Worm (Caenorhabditis elegans): ENCODE data around the gene vem-1.

vem-1 gene

ce11 chrX:8083919-8084318, 4.5 kb downstream of the vem-1 start, which contains the start of gene K07E3.4:
K07E3.4 (minus strand) TSS chrX:8084018.
- TF ChIP-seq med-1 (GFP tag; optimal IDR thresholded peaks at IDR 0.05; ENCODE audit: insufficient read depth): no peak
- no peak for TF ChIP-seq ztf-23 (GFP tag; IDR thresholded peaks at IDR 0.05)
- no peak for TF ChIP-seq T22C8.4 (GFP tag; IDR thresholded peaks at IDR 0.05)
- no peak for TF ChIP-seq ref-1 (GFP tag; conservative IDR thresholded peaks at IDR 0.05)
- no peak for TF ChIP-seq klf-2 (GFP tag; conservative IDR thresholded peaks at IDR 0.05)
- no peak for TF ChIP-seq flt-1 (GFP tag; IDR thresholded peaks at IDR 0.05)
- no peak for TF ChIP-seq cog-1 (tag; optimal IDR thresholded peaks at IDR 0.05)
- no peak for TF ChIP-seq ztf-29 (GFP tag; IDR thresholded peaks at IDR 0.05)
- no peak for TF ChIP-seq tab-1 (GFP tag; IDR thresholded peaks at IDR 0.05)

- TF ChIP-seq med-1 (GFP tag; optimal IDR thresholded peaks at IDR 0.05; ENCODE audit: insufficient read depth): no peak
- no peak for TF ChIP-seq cog-1 (tag; optimal IDR thresholded peaks at IDR 0.05)
- no peak for TF ChIP-seq ztf-23 (GFP tag; IDR thresholded peaks at IDR 0.05)
- no peak for TF ChIP-seq ref-1 (GFP tag; conservative IDR thresholded peaks at IDR 0.05)
- TF ChIP-seq tab-1 (GFP tag; IDR thresholded peaks at IDR 0.05): no peak
- TF ChIP-seq T22C8.4 (GFP tag; IDR thresholded peaks at IDR 0.05): no peak
- TF ChIP-seq flt-1 (GFP tag; IDR thresholded peaks at IDR 0.05): no peak
- TF ChIP-seq klf-2 (GFP tag; conservative IDR thresholded peaks at IDR 0.05): no peak
- TF ChIP-seq ztf-29 (GFP tag; IDR thresholded peaks at IDR 0.05): no peak
Measured at ce11 chrX:8083330-8083729, 5.0 kb downstream of the vem-1 start.

- TF ChIP-seq tab-1 (GFP tag; IDR thresholded peaks at IDR 0.05) (no peak), ztf-23 (GFP tag; IDR thresholded peaks at IDR 0.05) (no peak), ref-1 (GFP tag; conservative IDR thresholded peaks at IDR 0.05) (no peak), cog-1 (tag; optimal IDR thresholded peaks at IDR 0.05) (no peak), med-1 (GFP tag; optimal IDR thresholded peaks at IDR 0.05; ENCODE audit: insufficient read depth) (no peak), ztf-29 (GFP tag; IDR thresholded peaks at IDR 0.05) (no peak), T22C8.4 (GFP tag; IDR thresholded peaks at IDR 0.05) (no peak), klf-2 (GFP tag; conservative IDR thresholded peaks at IDR 0.05) (no peak), flt-1 (GFP tag; IDR thresholded peaks at IDR 0.05) (no peak)
Measured at ce11 chrX:8082703-8083102, 5.7 kb downstream of the vem-1 start.

ce11 chrX:8078899-8079298, 9.5 kb downstream of the vem-1 start:
- no peak for TF ChIP-seq T22C8.4 (GFP tag; IDR thresholded peaks at IDR 0.05)
- TF ChIP-seq ztf-23 (GFP tag; IDR thresholded peaks at IDR 0.05): no peak
- TF ChIP-seq cog-1 (tag; optimal IDR thresholded peaks at IDR 0.05): no peak
- TF ChIP-seq ztf-29 (GFP tag; IDR thresholded peaks at IDR 0.05): no peak
- no peak for TF ChIP-seq klf-2 (GFP tag; conservative IDR thresholded peaks at IDR 0.05)
- TF ChIP-seq med-1 (GFP tag; optimal IDR thresholded peaks at IDR 0.05; ENCODE audit: insufficient read depth): no peak
- no peak for TF ChIP-seq flt-1 (GFP tag; IDR thresholded peaks at IDR 0.05)
- no peak for TF ChIP-seq tab-1 (GFP tag; IDR thresholded peaks at IDR 0.05)
- no peak for TF ChIP-seq ref-1 (GFP tag; conservative IDR thresholded peaks at IDR 0.05)

ce11 chrX:8078374-8078773, 10.0 kb downstream of the vem-1 start:
- TF ChIP-seq klf-2 (GFP tag; conservative IDR thresholded peaks at IDR 0.05): no peak

ce11 chrX:8077748-8078147, 10.6 kb downstream of the vem-1 start, which contains the start of gene C46F2.1:
C46F2.1 (plus strand) TSS chrX:8078048.
- no peak for TF ChIP-seq klf-2 (GFP tag; conservative IDR thresholded peaks at IDR 0.05)
- TF ChIP-seq med-1 (GFP tag; optimal IDR thresholded peaks at IDR 0.05; ENCODE audit: insufficient read depth): no peak
- no peak for TF ChIP-seq flt-1 (GFP tag; IDR thresholded peaks at IDR 0.05)
- no peak for TF ChIP-seq tab-1 (GFP tag; IDR thresholded peaks at IDR 0.05)
- no peak for TF ChIP-seq cog-1 (tag; optimal IDR thresholded peaks at IDR 0.05)
- TF ChIP-seq T22C8.4 (GFP tag; IDR thresholded peaks at IDR 0.05): no peak
- TF ChIP-seq ref-1 (GFP tag; conservative IDR thresholded peaks at IDR 0.05): no peak
- TF ChIP-seq ztf-23 (GFP tag; IDR thresholded peaks at IDR 0.05): no peak
- TF ChIP-seq ztf-29 (GFP tag; IDR thresholded peaks at IDR 0.05): no peak

ce11 chrX:8074527-8074926, 13.8 kb downstream of the vem-1 start:
- TF ChIP-seq ztf-23 (GFP tag; IDR thresholded peaks at IDR 0.05) (no peak), T22C8.4 (GFP tag; IDR thresholded peaks at IDR 0.05) (no peak), ztf-29 (GFP tag; IDR thresholded peaks at IDR 0.05) (no peak), klf-2 (GFP tag; conservative IDR thresholded peaks at IDR 0.05) (no peak), tab-1 (GFP tag; IDR thresholded peaks at IDR 0.05) (no peak), ref-1 (GFP tag; conservative IDR thresholded peaks at IDR 0.05) (no peak)

- TF ChIP-seq ref-1 (GFP tag; conservative IDR thresholded peaks at IDR 0.05): no peak
- TF ChIP-seq ztf-23 (GFP tag; IDR thresholded peaks at IDR 0.05): no peak
- no peak for TF ChIP-seq med-1 (GFP tag; optimal IDR thresholded peaks at IDR 0.05; ENCODE audit: insufficient read depth)
- TF ChIP-seq tab-1 (GFP tag; IDR thresholded peaks at IDR 0.05): no peak
- no peak for TF ChIP-seq cog-1 (tag; optimal IDR thresholded peaks at IDR 0.05)
- TF ChIP-seq flt-1 (GFP tag; IDR thresholded peaks at IDR 0.05): no peak
- TF ChIP-seq klf-2 (GFP tag; conservative IDR thresholded peaks at IDR 0.05): no peak
- no peak for TF ChIP-seq ztf-29 (GFP tag; IDR thresholded peaks at IDR 0.05)
- no peak for TF ChIP-seq T22C8.4 (GFP tag; IDR thresholded peaks at IDR 0.05)
Measured at ce11 chrX:8069293-8069692, 19.1 kb downstream of the vem-1 start, which contains the start of gene C18A11.1. C18A11.1 (plus strand) TSS chrX:8069328.

ce11 chrX:8067268-8067667, 21.1 kb downstream of the vem-1 start, which contains the start of gene C18A11.2:
C18A11.2 (plus strand) TSS chrX:8067568.
- TF ChIP-seq ztf-23 (GFP tag; IDR thresholded peaks at IDR 0.05): no peak
- no peak for TF ChIP-seq klf-2 (GFP tag; conservative IDR thresholded peaks at IDR 0.05)
- no peak for TF ChIP-seq ref-1 (GFP tag; conservative IDR thresholded peaks at IDR 0.05)
- no peak for TF ChIP-seq flt-1 (GFP tag; IDR thresholded peaks at IDR 0.05)
- TF ChIP-seq T22C8.4 (GFP tag; IDR thresholded peaks at IDR 0.05): no peak
- no peak for TF ChIP-seq med-1 (GFP tag; optimal IDR thresholded peaks at IDR 0.05; ENCODE audit: insufficient read depth)
- TF ChIP-seq ztf-29 (GFP tag; IDR thresholded peaks at IDR 0.05): no peak
- TF ChIP-seq cog-1 (tag; optimal IDR thresholded peaks at IDR 0.05): no peak
- no peak for TF ChIP-seq tab-1 (GFP tag; IDR thresholded peaks at IDR 0.05)

- TF ChIP-seq cog-1 (tag; optimal IDR thresholded peaks at IDR 0.05) (no peak), ref-1 (GFP tag; conservative IDR thresholded peaks at IDR 0.05) (no peak), ztf-23 (GFP tag; IDR thresholded peaks at IDR 0.05) (no peak), T22C8.4 (GFP tag; IDR thresholded peaks at IDR 0.05) (no peak), tab-1 (GFP tag; IDR thresholded peaks at IDR 0.05) (no peak), ztf-29 (GFP tag; IDR thresholded peaks at IDR 0.05) (no peak), flt-1 (GFP tag; IDR thresholded peaks at IDR 0.05) (no peak), med-1 (GFP tag; optimal IDR thresholded peaks at IDR 0.05; ENCODE audit: insufficient read depth) (no peak), klf-2 (GFP tag; conservative IDR thresholded peaks at IDR 0.05) (no peak)
Measured at ce11 chrX:8060823-8061222, 27.6 kb downstream of the vem-1 start, which contains the start of gene C18A11.3. C18A11.3 (plus strand) TSS chrX:8061123.

Data from whole organism, midembryonic.